Fruit fly (Drosophila melanogaster) whole organism, embryonic: ENCODE results near the gene TM9SF3.

Experiments
- Bdp1 ChIP-seq: fragments of 200-800 bp; sonication (Bioruptor generic); optimal IDR thresholded peaks from 3 replicates; lab custom pipeline; 2016; ENCODE audit warnings: missing biosample characterization, missing genetic modification characterization
- CG12071 ChIP-seq: fragments of 200-800 bp; sonication (Bioruptor generic); optimal IDR thresholded peaks from 3 replicates; lab custom pipeline; 2018; ENCODE audit warnings: missing biosample characterization, mild to moderate bottlenecking, missing genetic modification characterization
- CG12104 ChIP-seq: fragments of 200-800 bp; sonication (Bioruptor generic); optimal IDR thresholded peaks from 3 replicates; lab custom pipeline; 2016; ENCODE audit warnings: missing biosample characterization, missing genetic modification characterization
- CG12155 ChIP-seq: fragments of 200-800 bp; sonication (Bioruptor generic); optimal IDR thresholded peaks from 3 replicates; lab custom pipeline; 2016; ENCODE audit warnings: missing biosample characterization, missing genetic modification characterization
- CG12219 ChIP-seq: fragments of 200-800 bp; sonication (Bioruptor generic); optimal IDR thresholded peaks from 3 replicates; lab custom pipeline; 2018; ENCODE audit warnings: missing biosample characterization, mild to moderate bottlenecking, missing genetic modification characterization
- CG14860 ChIP-seq: fragments of 200-800 bp; sonication (Bioruptor generic); IDR thresholded peaks from 3 replicates; pipeline ENCODE4 v1.3.6; 2022; ENCODE audit warnings: missing biosample characterization, missing genetic modification characterization; ENCODE audit not compliant: partially characterized antibody
- CG17568 ChIP-seq: fragments of 200-800 bp; sonication (Bioruptor generic); optimal IDR thresholded peaks from 2 replicates; lab custom pipeline; 2018; ENCODE audit warnings: missing biosample characterization, mild to moderate bottlenecking, missing genetic modification characterization, moderate library complexity
- CG1792 ChIP-seq: fragments of 200-800 bp; sonication (Bioruptor generic); optimal IDR thresholded peaks from 2 replicates; lab custom pipeline; 2016; ENCODE audit warnings: missing biosample characterization, missing genetic modification characterization
- CG1832 ChIP-seq: fragments of 200-800 bp; sonication (Bioruptor generic); optimal IDR thresholded peaks from 2 replicates; lab custom pipeline; 2017; ENCODE audit warnings: missing biosample characterization, mild to moderate bottlenecking, missing genetic modification characterization, inconsistent platforms
- CG18764 ChIP-seq: fragments of 200-800 bp; sonication (Bioruptor generic); optimal IDR thresholded peaks from 3 replicates; lab custom pipeline; 2016; ENCODE audit warnings: missing biosample characterization, missing genetic modification characterization
- CG30431 ChIP-seq: fragments of 200-800 bp; sonication (Bioruptor generic); optimal IDR thresholded peaks from 2 replicates; lab custom pipeline; 2017; ENCODE audit warnings: missing biosample characterization, missing genetic modification characterization
- CG32532 ChIP-seq: fragments of 200-800 bp; sonication (Bioruptor generic); IDR thresholded peaks from 2 replicates; pipeline ENCODE4 v1.3.6; 2022; ENCODE audit warnings: missing biosample characterization, missing genetic modification characterization
- CG42726 ChIP-seq: fragments of 200-800 bp; sonication (Bioruptor generic); IDR thresholded peaks from 2 replicates; pipeline ENCODE4 v1.3.6; 2022; ENCODE audit warnings: missing biosample characterization, missing genetic modification characterization; ENCODE audit not compliant: partially characterized antibody
- CG4360 ChIP-seq: fragments of 200-800 bp; sonication (Bioruptor generic); IDR thresholded peaks from 2 replicates; pipeline ENCODE4 v1.3.6; 2022; ENCODE audit warnings: missing biosample characterization, missing genetic modification characterization
- CG5180 ChIP-seq: fragments of 200-800 bp; sonication (Bioruptor generic); optimal IDR thresholded peaks from 3 replicates; lab custom pipeline; 2017; ENCODE audit warnings: missing biosample characterization, missing genetic modification characterization, mild to moderate bottlenecking, moderate library complexity, missing genetic modification reagents
- CG5953 ChIP-seq: fragments of 200-800 bp; sonication (Bioruptor generic); IDR thresholded peaks from 2 replicates; pipeline ENCODE4 v1.3.6; 2022; ENCODE audit warnings: missing biosample characterization, missing genetic modification characterization
- CG7786 ChIP-seq: fragments of 200-800 bp; sonication (Bioruptor generic); optimal IDR thresholded peaks from 2 replicates; lab custom pipeline; 2016; ENCODE audit warnings: missing biosample characterization, missing genetic modification characterization
- CG8478 ChIP-seq: fragments of >200 bp; optimal IDR thresholded peaks from 2 replicates; lab custom pipeline; 2018
- CG9437 ChIP-seq: fragments of 200-800 bp; sonication (Bioruptor generic); optimal IDR thresholded peaks from 2 replicates; lab custom pipeline; 2018; ENCODE audit warnings: missing biosample characterization, mild to moderate bottlenecking, missing genetic modification characterization
- CG9817 ChIP-seq: fragments of 200-800 bp; sonication (Bioruptor generic); optimal IDR thresholded peaks from 2 replicates; lab custom pipeline; 2018; ENCODE audit warnings: missing biosample characterization, mild to moderate bottlenecking, missing genetic modification characterization, moderate library complexity
- Camta ChIP-seq: fragments of 200-800 bp; sonication (Bioruptor generic); optimal IDR thresholded peaks from 2 replicates; lab custom pipeline; 2016; ENCODE audit warnings: missing biosample characterization, missing genetic modification characterization
- Elba2 ChIP-seq: fragments of 200-800 bp; sonication (Bioruptor generic); optimal IDR thresholded peaks from 3 replicates; lab custom pipeline; 2016; ENCODE audit warnings: missing biosample characterization, missing genetic modification characterization
- Ets65A ChIP-seq: fragments of 200-800 bp; sonication (Bioruptor generic); peaks from one replicate; lab custom pipeline; 2016; ENCODE audit warnings: missing biosample characterization, missing genetic modification characterization
- Fer2 ChIP-seq: fragments of 200-800 bp; sonication (Bioruptor generic); optimal IDR thresholded peaks from 2 replicates; lab custom pipeline; 2018; ENCODE audit warnings: missing biosample characterization, mild to moderate bottlenecking, missing genetic modification characterization, moderate library complexity
- Gsc ChIP-seq: fragments of 200-800 bp; sonication (Bioruptor generic); IDR thresholded peaks from 2 replicates; pipeline ENCODE4 v1.3.6; 2022; ENCODE audit warnings: missing biosample characterization, missing genetic modification characterization
- HHEX ChIP-seq: fragments of 200-800 bp; sonication (Bioruptor generic); optimal IDR thresholded peaks from 3 replicates; lab custom pipeline; 2017; ENCODE audit warnings: missing biosample characterization, mild to moderate bottlenecking, missing genetic modification characterization, missing genetic modification reagents
- Hand ChIP-seq: fragments of 200-800 bp; sonication (Bioruptor generic); optimal IDR thresholded peaks from 2 replicates; lab custom pipeline; 2017; ENCODE audit warnings: mild to moderate bottlenecking, missing biosample characterization, missing genetic modification reagents, missing genetic modification characterization
- NC2β ChIP-seq: fragments of 200-800 bp; sonication (Bioruptor generic); optimal IDR thresholded peaks from 2 replicates; lab custom pipeline; 2016; ENCODE audit warnings: missing biosample characterization, missing genetic modification characterization
- NK7.1 ChIP-seq: fragments of 200-800 bp; sonication (Bioruptor generic); optimal IDR thresholded peaks from 3 replicates; lab custom pipeline; 2016; ENCODE audit warnings: missing biosample characterization, missing genetic modification characterization
- NfI ChIP-seq: fragments of 200-800 bp; sonication (Bioruptor generic); optimal IDR thresholded peaks from 3 replicates; lab custom pipeline; 2018; ENCODE audit warnings: missing biosample characterization, mild to moderate bottlenecking, missing genetic modification characterization, moderate library complexity
- Opbp ChIP-seq: fragments of 200-800 bp; sonication (Bioruptor generic); IDR thresholded peaks from 3 replicates; pipeline ENCODE4 v1.3.6; 2022; ENCODE audit warnings: missing biosample characterization, missing genetic modification characterization; ENCODE audit not compliant: partially characterized antibody
- Sry-β ChIP-seq: fragments of 200-800 bp; sonication (Bioruptor generic); optimal IDR thresholded peaks from 2 replicates; lab custom pipeline; 2018; ENCODE audit warnings: missing biosample characterization, mild to moderate bottlenecking, missing genetic modification characterization, moderate library complexity
- Trl ChIP-seq, 3 experiments: fragments of >200 bp in 2 of 3; fragments of 200-800 bp in 1 of 3; sonication (Bioruptor generic) in 1 of 3; optimal IDR thresholded peaks; 2 replicates in 1 of 3; 3 replicates in 2 of 3; lab custom pipeline; 2016 to 2017; ENCODE audit warnings: missing biosample characterization in 1 of 3, missing genetic modification characterization in 1 of 3
- ara ChIP-seq: fragments of 200-800 bp; sonication (Bioruptor generic); IDR thresholded peaks from 2 replicates; pipeline ENCODE4 v1.3.6; 2022; ENCODE audit warnings: missing biosample characterization, missing genetic modification characterization
- bigmax ChIP-seq: fragments of 200-800 bp; sonication (Bioruptor generic); optimal IDR thresholded peaks from 2 replicates; lab custom pipeline; 2018; ENCODE audit warnings: missing biosample characterization, mild to moderate bottlenecking, missing genetic modification characterization
- crol ChIP-seq: fragments of 200-800 bp; sonication (Bioruptor generic); IDR thresholded peaks from 2 replicates; pipeline ENCODE4 v1.3.6; 2022; ENCODE audit warnings: missing biosample characterization, missing genetic modification characterization
- ems ChIP-seq: fragments of 200-800 bp; sonication (Bioruptor generic); optimal IDR thresholded peaks from 3 replicates; lab custom pipeline; 2016; ENCODE audit warnings: missing biosample characterization, missing genetic modification characterization
- fd64A ChIP-seq: fragments of 200-800 bp; sonication (Bioruptor generic); optimal IDR thresholded peaks from 3 replicates; lab custom pipeline; 2018; ENCODE audit warnings: missing biosample characterization, mild to moderate bottlenecking, missing genetic modification characterization
- ftz-f1 ChIP-seq: fragments of 200-800 bp; sonication (Bioruptor generic); optimal IDR thresholded peaks from 2 replicates; lab custom pipeline; 2016; ENCODE audit warnings: missing biosample characterization, missing genetic modification characterization
- gsb-n ChIP-seq: fragments of 200-800 bp; sonication (Bioruptor generic); optimal IDR thresholded peaks from 3 replicates; lab custom pipeline; 2018; ENCODE audit warnings: missing biosample characterization, mild to moderate bottlenecking, missing genetic modification characterization
- odd ChIP-seq: fragments of 200-800 bp; sonication (Bioruptor generic); optimal IDR thresholded peaks from 2 replicates; lab custom pipeline; 2017; ENCODE audit warnings: missing biosample characterization, mild to moderate bottlenecking, missing genetic modification characterization
- pan ChIP-seq, 4 experiments: fragments of >200 bp in 3 of 4; fragments of 200-800 bp in 1 of 4; sonication (Bioruptor generic) in 1 of 4; optimal IDR thresholded peaks in 3 of 4; IDR thresholded peaks in 1 of 4; 2 replicates each; pipeline versions ENCODE4 v1.3.6 to Lab custom; 2017 to 2022; ENCODE audit warnings: missing biosample characterization in 2 of 4, missing genetic modification characterization in 2 of 4, mixed read lengths in 1 of 4
- pho ChIP-seq: fragments of 200-800 bp; sonication (Bioruptor generic); optimal IDR thresholded peaks from 2 replicates; lab custom pipeline; 2016; ENCODE audit warnings: missing biosample characterization, missing genetic modification characterization
- run ChIP-seq: fragments of 200-800 bp; sonication (Bioruptor generic); optimal IDR thresholded peaks from 3 replicates; lab custom pipeline; 2018; ENCODE audit warnings: missing biosample characterization, mild to moderate bottlenecking, missing genetic modification characterization
- salm ChIP-seq: fragments of 200-800 bp; sonication (Bioruptor generic); optimal IDR thresholded peaks from 2 replicates; lab custom pipeline; 2018; ENCODE audit warnings: missing biosample characterization, mild to moderate bottlenecking, missing genetic modification characterization
- tin ChIP-seq: fragments of 200-800 bp; sonication (Bioruptor generic); optimal IDR thresholded peaks from 3 replicates; lab custom pipeline; 2016; ENCODE audit warnings: missing biosample characterization, missing genetic modification characterization
- tio ChIP-seq: fragments of 200-800 bp; sonication (Bioruptor generic); optimal IDR thresholded peaks from 2 replicates; lab custom pipeline; 2017; ENCODE audit warnings: missing biosample characterization, missing genetic modification characterization, inconsistent platforms
- usp ChIP-seq: fragments of >200 bp; optimal IDR thresholded peaks from 2 replicates; lab custom pipeline; 2017; ENCODE audit warnings: missing biosample characterization, missing genetic modification characterization
- vfl ChIP-seq: fragments of 200-800 bp; sonication (Bioruptor generic); optimal IDR thresholded peaks from 2 replicates; lab custom pipeline; 2016; ENCODE audit warnings: missing biosample characterization, missing genetic modification characterization
- zen ChIP-seq: fragments of 200-800 bp; sonication (Bioruptor generic); optimal IDR thresholded peaks from 3 replicates; lab custom pipeline; 2018; ENCODE audit warnings: missing biosample characterization, mild to moderate bottlenecking, missing genetic modification characterization, moderate library complexity
- zfh1 ChIP-seq: fragments of 200-800 bp; sonication (Bioruptor generic); IDR thresholded peaks from 3 replicates; pipeline ENCODE4 v1.3.6; 2022; ENCODE audit warnings: missing biosample characterization, missing genetic modification characterization

TM9SF3 gene

dm6 chr3L:5583295-5583707 lies 20.5 kb downstream of the TM9SF3 start (continued):
- TF ChIP-seq CG7786: peak; percentile 86
- peak in 1 of 2 experiments; percentile 12 for TF ChIP-seq Trl (optimal IDR thresholded peaks at IDR 0.05; lab: Kevin White, UChicago)
- peak; percentile 82 for TF ChIP-seq Trl (GFP tag; optimal IDR thresholded peaks at IDR 0.05; lab: Kevin White, UChicago)
- TF ChIP-seq CG12155 (GFP tag; lab: Kevin White, UChicago): peak; percentile 100
- TF ChIP-seq pho (GFP tag; lab: Kevin White, UChicago): peak; percentile 93
- peak; percentile 70 for TF ChIP-seq CG12104 (GFP tag; lab: Kevin White, UChicago)
- TF ChIP-seq CG8478: no peak
- peak; percentile 87 for TF ChIP-seq vfl
- TF ChIP-seq CG12071 (GFP tag; lab: Kevin White, UChicago): no peak
- peak; percentile 100 for TF ChIP-seq Ets65A (GFP tag; lab: Kevin White, UChicago)
- peak; percentile 79 for TF ChIP-seq Bdp1 (GFP tag; lab: Kevin White, UChicago)
- peak; percentile 94 for TF ChIP-seq CG9817 (tag; lab: Kevin White, UChicago)
- no peak for TF ChIP-seq bigmax
- TF ChIP-seq zen (tag; lab: Kevin White, UChicago): peak; percentile 86
- TF ChIP-seq CG5953: peak; percentile 85
- no peak for TF ChIP-seq crol
- TF ChIP-seq Camta: peak; percentile 80
- peak; percentile 88 for TF ChIP-seq tin (GFP tag; lab: Kevin White, UChicago)
- no peak for TF ChIP-seq pan (optimal IDR thresholded peaks at IDR 0.05; lab: Kevin White, UChicago)
- peak in 1 of 2 experiments; percentile 91 for TF ChIP-seq pan (GFP tag; optimal IDR thresholded peaks at IDR 0.05 in 1 of 2, IDR thresholded peaks at IDR 0.05 in 1 of 2)
- peak; percentile 70 for TF ChIP-seq Gsc (GFP tag; lab: Robert Waterston, UW)
- TF ChIP-seq CG30431 (GFP tag; lab: Kevin White, UChicago): peak; percentile 81
- TF ChIP-seq CG17568: no peak
- TF ChIP-seq CG1792 (GFP tag; lab: Kevin White, UChicago): peak; percentile 83
- no peak for TF ChIP-seq CG5180 (GFP tag; lab: Kevin White, UChicago)
- TF ChIP-seq fd64A (GFP tag; lab: Kevin White, UChicago): peak; percentile 25
- peak; percentile 93 for TF ChIP-seq CG32532 (GFP tag; lab: Robert Waterston, UW)
- no peak for TF ChIP-seq run
- TF ChIP-seq Elba2 (GFP tag; lab: Kevin White, UChicago): peak; percentile 46
- TF ChIP-seq zfh1 (GFP tag; lab: Robert Waterston, UW): peak; percentile 94
- no peak for TF ChIP-seq CG1832 (GFP tag; lab: Kevin White, UChicago)
- peak; percentile 78 for TF ChIP-seq CG14860
- peak; percentile 71 for TF ChIP-seq Fer2
- peak; percentile 78 for TF ChIP-seq CG18764
- no peak for TF ChIP-seq salm (tag; lab: Kevin White, UChicago)
- TF ChIP-seq NC2β (GFP tag; lab: Kevin White, UChicago): peak; percentile 79
- no peak for TF ChIP-seq ftz-f1
- TF ChIP-seq Hand (GFP tag; lab: Kevin White, UChicago): no peak
- peak; percentile 62 for TF ChIP-seq CG9437 (GFP tag; lab: Kevin White, UChicago)
- peak; percentile 71 for TF ChIP-seq NK7.1 (GFP tag; lab: Kevin White, UChicago)
- TF ChIP-seq HHEX (GFP tag; lab: Kevin White, UChicago): peak; percentile 69
- peak; percentile 88 for TF ChIP-seq ems (GFP tag; lab: Kevin White, UChicago)
- TF ChIP-seq ara: peak; percentile 77
- no peak for TF ChIP-seq gsb-n
- TF ChIP-seq NfI (GFP tag; lab: Kevin White, UChicago): peak; percentile 86
- peak; percentile 37 for TF ChIP-seq CG12219 (GFP tag; lab: Kevin White, UChicago)
- no peak for TF ChIP-seq usp (GFP tag; lab: Kevin White, UChicago)
- no peak for TF ChIP-seq Sry-β (GFP tag; lab: Kevin White, UChicago)
- no peak for TF ChIP-seq CG4360
- TF ChIP-seq tio: peak; percentile 68
- peak; percentile 66 for TF ChIP-seq CG42726 (GFP tag; lab: Robert Waterston, UW)
- TF ChIP-seq Opbp (GFP tag; lab: Robert Waterston, UW): peak; percentile 74
- no peak for TF ChIP-seq odd
